Fruit fly (Drosophila melanogaster) Kc167 (cell line): ENCODE data around the gene gpp.

Experiments
- Sin3A ChIP-seq: fragments of >200 bp; optimal IDR thresholded peaks from 2 replicates; lab custom pipeline; 2018; ENCODE audit warnings: missing external identifiers
- h ChIP-seq: fragments of >200 bp; optimal IDR thresholded peaks from 3 replicates; lab custom pipeline; 2018; ENCODE audit warnings: missing external identifiers
- psq ChIP-seq: fragments of >200 bp; optimal IDR thresholded peaks from 2 replicates; lab custom pipeline; 2017; ENCODE audit warnings: missing external identifiers
- ttk ChIP-seq: sonication (Bioruptor generic); optimal IDR thresholded peaks from 2 replicates; lab custom pipeline; 2017; ENCODE audit warnings: missing external identifiers

DNA sequence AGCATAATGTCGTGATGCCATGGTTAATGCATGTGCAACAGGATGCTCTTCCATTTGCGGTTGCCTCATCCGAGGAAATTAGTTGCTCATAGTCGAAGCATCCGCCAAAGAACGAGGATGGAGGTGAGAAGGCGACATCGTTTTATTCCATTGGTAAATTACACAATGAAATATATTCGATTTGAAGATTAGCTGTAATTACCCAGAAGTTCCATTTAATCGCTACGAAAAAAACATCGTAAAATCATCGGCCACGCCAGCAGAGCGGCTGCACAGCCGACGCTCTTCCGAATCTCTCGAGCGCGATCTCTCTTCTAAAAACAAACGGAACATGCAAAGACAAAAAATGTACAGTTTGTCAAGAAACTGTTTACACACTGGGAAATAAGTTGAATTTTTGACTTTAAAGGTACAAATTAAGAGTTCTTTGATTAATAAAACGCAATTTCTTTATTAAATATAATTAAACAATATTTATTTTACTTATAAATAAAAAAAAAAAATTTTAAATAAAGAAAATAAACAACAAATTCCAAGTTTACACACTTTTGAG is 54.0 kb downstream of the gpp start:
- TF ChIP-seq h (lab: Kevin White, UChicago) = no peak
- TF ChIP-seq psq = no peak
- TF ChIP-seq Sin3A (lab: Kevin White, UChicago) = no peak
- TF ChIP-seq ttk (lab: Kevin White, UChicago) = no peak
